Worm (Caenorhabditis elegans): ENCODE measurements around the gene Y79H2A.12.

Gene Y79H2A.12

ce11 chrIII:12022281-12022680, 6.4 kb downstream of the Y79H2A.12 start:
- TF ChIP-seq W03F9.2 (tag; optimal IDR thresholded peaks at IDR 0.05) (no peak), him-1 (tag; optimal IDR thresholded peaks at IDR 0.05) (no peak), dao-5 (tag; optimal IDR thresholded peaks at IDR 0.05) (no peak)

DNA sequence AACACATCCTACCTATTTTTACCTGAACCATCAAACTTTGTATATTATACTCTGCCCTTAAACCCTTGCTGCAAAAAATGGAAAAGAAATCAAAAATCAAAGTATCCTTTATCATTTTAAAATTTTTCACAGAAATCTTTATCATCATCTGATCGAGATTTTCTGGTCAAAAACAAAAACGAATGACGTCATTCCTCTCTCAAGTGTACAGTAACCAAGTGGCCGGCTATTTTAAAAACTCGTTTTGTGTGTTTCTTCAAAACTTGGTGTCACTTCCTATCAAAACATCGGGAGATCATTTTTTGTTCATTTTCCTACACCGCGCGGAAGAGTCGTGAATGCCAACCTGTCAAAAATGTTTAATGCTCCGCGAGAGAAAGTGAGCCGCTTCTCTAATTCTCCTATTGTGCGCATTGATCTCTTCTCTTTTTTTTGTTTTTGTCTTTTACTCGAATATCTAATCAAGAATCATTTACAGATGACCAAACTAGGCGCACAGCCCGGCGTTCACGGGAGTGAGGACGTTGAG, 8.5 kb downstream of the Y79H2A.12 start, which contains the start of gene brp-1:
Gene brp-1, plus strand, starts transcription at position 479 of the 529 bp plus-strand sequence.
- TF ChIP-seq dao-5 (tag; optimal IDR thresholded peaks at IDR 0.05) (no peak), W03F9.2 (tag; optimal IDR thresholded peaks at IDR 0.05) (no peak), him-1 (tag; optimal IDR thresholded peaks at IDR 0.05) (no peak)

- TF ChIP-seq dao-5 (tag; optimal IDR thresholded peaks at IDR 0.05) (no peak), W03F9.2 (tag; optimal IDR thresholded peaks at IDR 0.05) (no peak), him-1 (tag; optimal IDR thresholded peaks at IDR 0.05) (no peak)
Measured at ce11 chrIII:12017999-12018398, 10.7 kb downstream of the Y79H2A.12 start.

ce11 chrIII:12015611-12016010, 13.1 kb downstream of the Y79H2A.12 start:
- TF ChIP-seq dao-5 (tag; optimal IDR thresholded peaks at IDR 0.05): no peak
- no peak for TF ChIP-seq W03F9.2 (tag; optimal IDR thresholded peaks at IDR 0.05)
- TF ChIP-seq him-1 (tag; optimal IDR thresholded peaks at IDR 0.05): no peak

ce11 chrIII:12015183-12015582, 13.5 kb downstream of the Y79H2A.12 start:
- no peak for TF ChIP-seq W03F9.2 (tag; optimal IDR thresholded peaks at IDR 0.05)

DNA sequence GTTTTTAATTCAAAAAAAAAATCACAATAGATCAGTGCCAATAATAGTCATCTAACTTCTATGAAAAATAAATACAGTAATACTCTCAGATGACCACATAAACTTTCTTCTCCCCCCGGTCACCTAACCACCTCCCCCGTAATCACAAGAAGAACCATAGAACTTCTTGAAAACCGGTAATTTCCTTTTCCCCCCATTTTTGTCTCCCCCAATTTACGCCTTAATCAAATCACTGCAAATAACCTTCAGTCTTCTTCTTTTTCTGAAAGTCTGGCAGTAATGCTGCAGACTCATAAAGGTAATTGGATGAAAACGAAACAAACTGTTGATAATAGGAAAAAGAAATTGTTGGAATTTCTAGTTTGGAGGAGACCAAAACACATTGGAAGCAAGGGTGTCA, 14.2 kb downstream of the Y79H2A.12 start:
- TF ChIP-seq dao-5 (tag; optimal IDR thresholded peaks at IDR 0.05): no peak
- no peak for TF ChIP-seq him-1 (tag; optimal IDR thresholded peaks at IDR 0.05)
- TF ChIP-seq W03F9.2 (tag; optimal IDR thresholded peaks at IDR 0.05): no peak

- TF ChIP-seq him-1 (tag; optimal IDR thresholded peaks at IDR 0.05): no peak
- TF ChIP-seq dao-5 (tag; optimal IDR thresholded peaks at IDR 0.05): no peak
- no peak for TF ChIP-seq W03F9.2 (tag; optimal IDR thresholded peaks at IDR 0.05)
Measured at ce11 chrIII:12013718-12014117, 15.0 kb downstream of the Y79H2A.12 start.

DNA sequence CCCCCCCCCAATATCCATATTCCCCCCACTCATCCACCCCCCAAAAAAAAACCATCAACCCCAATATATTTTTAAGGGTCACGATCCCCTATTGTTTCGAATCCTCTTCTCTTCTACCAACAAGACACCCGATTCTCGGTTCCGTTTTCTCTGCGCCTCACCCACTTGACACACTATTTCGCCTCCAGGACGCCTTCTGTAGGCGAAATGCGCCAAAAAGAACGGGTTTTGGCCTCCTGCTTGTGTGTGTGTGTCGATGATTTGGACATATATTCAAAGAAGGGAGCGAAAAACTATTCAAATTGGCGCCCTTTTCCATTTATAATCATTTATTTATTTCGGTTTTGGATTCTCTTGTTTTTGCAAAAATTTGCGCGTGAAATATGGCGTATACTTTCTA, 15.6 kb downstream of the Y79H2A.12 start:
- no peak for TF ChIP-seq W03F9.2 (tag; optimal IDR thresholded peaks at IDR 0.05)
- TF ChIP-seq dao-5 (tag; optimal IDR thresholded peaks at IDR 0.05): no peak
- no peak for TF ChIP-seq him-1 (tag; optimal IDR thresholded peaks at IDR 0.05)

DNA sequence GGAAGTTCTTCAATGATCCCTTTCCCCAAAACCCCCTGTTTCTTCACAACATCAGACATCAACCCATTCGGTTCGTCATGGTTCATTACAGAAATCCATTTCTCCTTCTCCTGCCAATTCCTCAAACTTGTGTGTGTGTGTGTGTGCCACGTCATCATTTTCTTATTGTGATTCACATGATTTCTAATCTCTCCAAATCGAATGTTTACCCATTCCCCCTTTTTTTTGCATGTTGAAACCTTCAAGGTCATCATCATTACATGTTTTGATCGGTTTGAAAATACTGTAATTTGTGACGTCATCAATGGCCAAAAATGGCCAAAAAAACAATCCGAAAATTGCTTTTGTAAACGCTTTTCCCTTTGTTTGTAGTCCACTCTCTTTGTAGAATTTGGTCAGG, 18.9 kb downstream of the Y79H2A.12 start:
- no peak for TF ChIP-seq W03F9.2 (tag; optimal IDR thresholded peaks at IDR 0.05)

ce11 chrIII:12009321-12009720, 19.3 kb downstream of the Y79H2A.12 start:
- TF ChIP-seq him-1 (tag; optimal IDR thresholded peaks at IDR 0.05) (no peak), dao-5 (tag; optimal IDR thresholded peaks at IDR 0.05) (no peak), W03F9.2 (tag; optimal IDR thresholded peaks at IDR 0.05) (no peak)

- TF ChIP-seq W03F9.2 (tag; optimal IDR thresholded peaks at IDR 0.05) (no peak), him-1 (tag; optimal IDR thresholded peaks at IDR 0.05) (no peak), dao-5 (tag; optimal IDR thresholded peaks at IDR 0.05) (no peak)
Measured at ce11 chrIII:12003264-12003663, 25.4 kb downstream of the Y79H2A.12 start.

DNA sequence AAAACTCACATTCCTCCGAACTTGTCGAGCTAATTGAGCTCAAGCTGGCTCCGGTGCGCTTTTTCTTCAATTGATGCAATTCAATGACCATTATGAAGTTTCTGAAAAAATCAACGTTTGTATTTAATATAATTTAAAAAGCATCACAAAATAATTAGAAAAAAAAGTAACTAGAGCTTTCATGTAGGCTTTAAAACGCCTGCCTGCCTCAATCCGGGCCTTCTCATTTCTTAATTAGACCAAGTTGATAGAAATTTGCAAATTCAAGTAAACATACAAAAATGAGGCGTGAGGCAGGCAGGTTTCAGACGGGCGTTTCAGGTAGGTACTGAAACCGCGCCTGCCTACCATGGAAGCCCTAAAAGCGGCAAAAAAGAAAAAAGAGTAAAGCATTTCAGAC, 25.8 kb downstream of the Y79H2A.12 start, which contains the start of gene Y56A3A.33:
Gene Y56A3A.33, minus strand, starts transcription at position 101 of the 400 bp plus-strand sequence.
- TF ChIP-seq dao-5 (tag; optimal IDR thresholded peaks at IDR 0.05) (no peak), W03F9.2 (tag; optimal IDR thresholded peaks at IDR 0.05) (no peak), him-1 (tag; optimal IDR thresholded peaks at IDR 0.05) (no peak)

DNA sequence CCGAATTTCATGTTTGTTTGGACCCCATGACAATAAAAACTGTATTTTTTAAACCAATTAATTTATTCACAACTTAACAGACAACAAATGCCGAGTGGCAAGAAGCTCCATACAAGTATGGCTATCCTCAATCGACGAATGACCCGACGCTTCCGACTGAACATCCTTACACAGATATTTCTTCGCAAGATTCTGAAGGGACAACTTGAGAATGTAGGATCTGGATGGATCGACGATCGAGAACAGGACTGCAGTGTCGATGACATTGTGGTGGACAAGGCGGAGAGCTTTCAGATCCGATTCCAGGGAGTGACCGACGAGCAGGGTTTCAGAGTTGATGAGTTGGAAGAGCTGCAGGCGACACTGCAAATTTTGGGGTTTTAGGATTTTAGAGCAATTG, 29.1 kb downstream of the Y79H2A.12 start:
- TF ChIP-seq W03F9.2 (tag; optimal IDR thresholded peaks at IDR 0.05) (no peak), dao-5 (tag; optimal IDR thresholded peaks at IDR 0.05) (no peak), him-1 (tag; optimal IDR thresholded peaks at IDR 0.05) (no peak)

DNA sequence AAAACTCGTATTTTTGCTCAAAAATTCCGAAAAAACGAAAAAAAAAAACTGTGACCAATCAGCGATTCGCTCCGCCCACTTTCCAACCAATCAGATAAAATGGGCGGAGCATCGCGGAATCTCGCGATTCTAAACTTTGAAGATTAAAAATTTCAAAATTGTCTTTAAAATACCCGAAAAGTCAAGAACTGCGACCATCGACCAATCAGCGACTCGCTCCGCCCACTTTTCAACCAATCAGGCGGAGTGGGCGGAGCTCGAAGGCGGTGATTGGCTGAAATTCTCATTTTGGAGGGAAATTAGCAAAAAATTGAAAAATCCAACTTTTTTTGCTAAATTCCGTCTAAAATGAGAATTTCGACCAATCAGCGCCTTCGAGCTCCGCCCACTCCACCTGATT, 32.9 kb downstream of the Y79H2A.12 start:
- TF ChIP-seq dao-5 (tag; optimal IDR thresholded peaks at IDR 0.05): no peak
- TF ChIP-seq W03F9.2 (tag; optimal IDR thresholded peaks at IDR 0.05): no peak
- no peak for TF ChIP-seq him-1 (tag; optimal IDR thresholded peaks at IDR 0.05)

ce11 chrIII:11991654-11992292, 36.9 kb downstream of the Y79H2A.12 start:
- TF ChIP-seq W03F9.2 (tag; optimal IDR thresholded peaks at IDR 0.05) (no peak), him-1 (tag; optimal IDR thresholded peaks at IDR 0.05) (no peak), dao-5 (tag; optimal IDR thresholded peaks at IDR 0.05) (no peak)
